Worm (Caenorhabditis elegans) whole organism, mixed stage, embryonic: ENCODE measurements around the gene F35D2.1.

Experiments
- M03D4.4 ChIP-seq: sonication (generic microtip); optimal IDR thresholded peaks from 2 replicates; lab custom pipeline; 2017; ENCODE audit warnings: mild to moderate bottlenecking, missing genetic modification characterization, missing compliant biosample characterization
- bed-3 ChIP-seq: fragments of 200-800 bp; sonication (Bioruptor generic); optimal IDR thresholded peaks from 3 replicates; lab custom pipeline; 2018; ENCODE audit warnings: mild to moderate bottlenecking, missing genetic modification characterization, moderate library complexity, missing compliant biosample characterization
- blmp-1 ChIP-seq: fragments of 150-350 bp; optimal IDR thresholded peaks from 2 replicates; lab custom pipeline; 2014; ENCODE audit warnings: missing biosample characterization, missing genetic modification characterization
- ceh-39 ChIP-seq: fragments of 150-350 bp; optimal IDR thresholded peaks from 2 replicates; lab custom pipeline; 2014; ENCODE audit warnings: missing biosample characterization, missing genetic modification characterization
- ceh-43 ChIP-seq: fragments of 200-800 bp; sonication (Bioruptor generic); optimal IDR thresholded peaks from 2 replicates; lab custom pipeline; 2018; ENCODE audit warnings: mild to moderate bottlenecking, missing genetic modification characterization, moderate library complexity, missing compliant biosample characterization
- cnd-1 ChIP-seq: fragments of 200-800 bp; sonication (Bioruptor generic); optimal IDR thresholded peaks from 2 replicates; lab custom pipeline; 2018; ENCODE audit warnings: mild to moderate bottlenecking, missing genetic modification characterization, missing compliant biosample characterization
- elt-1 ChIP-seq: sonication (generic microtip); optimal IDR thresholded peaks from 2 replicates; lab custom pipeline; 2017; ENCODE audit warnings: missing genetic modification characterization, mild to moderate bottlenecking, missing compliant biosample characterization, antibody characterized with exemption, moderate library complexity, borderline replicate concordance; ENCODE audit not compliant: insufficient read depth
- ham-2 ChIP-seq: fragments of 200-800 bp; sonication (Bioruptor generic); optimal IDR thresholded peaks from 2 replicates; lab custom pipeline; 2018; ENCODE audit warnings: mild to moderate bottlenecking, missing genetic modification characterization, missing compliant biosample characterization
- hlh-1 ChIP-seq: fragments of 150-350 bp; optimal IDR thresholded peaks from 2 replicates; lab custom pipeline; 2014; ENCODE audit warnings: missing biosample characterization, missing genetic modification reagents, missing genetic modification characterization
- lin-13 ChIP-seq: fragments of 150-350 bp; optimal IDR thresholded peaks from 2 replicates; lab custom pipeline; 2014; ENCODE audit warnings: missing biosample characterization, missing genetic modification characterization
- lsy-2 ChIP-seq: fragments of 150-350 bp; optimal IDR thresholded peaks from 2 replicates; lab custom pipeline; 2014; ENCODE audit warnings: missing biosample characterization, missing genetic modification characterization
- mab-5 ChIP-seq: fragments of 150-350 bp; optimal IDR thresholded peaks from 2 replicates; lab custom pipeline; 2014; ENCODE audit warnings: missing biosample characterization, missing genetic modification characterization
- mep-1 ChIP-seq: fragments of 150-350 bp; optimal IDR thresholded peaks from 2 replicates; lab custom pipeline; 2017; ENCODE audit warnings: missing biosample characterization, missing genetic modification reagents, missing genetic modification characterization, inconsistent platforms
- mls-2 ChIP-seq: sonication (generic microtip); optimal IDR thresholded peaks from 2 replicates; lab custom pipeline; 2016; ENCODE audit warnings: mild to moderate bottlenecking, missing genetic modification characterization, moderate library complexity, missing compliant biosample characterization
- nhr-12 ChIP-seq: fragments of 150-350 bp; optimal IDR thresholded peaks from 2 replicates; lab custom pipeline; 2014; ENCODE audit warnings: missing biosample characterization, missing genetic modification characterization
- nhr-2 ChIP-seq: fragments of 150-350 bp; optimal IDR thresholded peaks from 2 replicates; lab custom pipeline; 2014; ENCODE audit warnings: missing biosample characterization, missing genetic modification characterization
- nhr-237 ChIP-seq: fragments of 150-350 bp; optimal IDR thresholded peaks from 2 replicates; lab custom pipeline; 2014; ENCODE audit warnings: missing biosample characterization, missing genetic modification characterization
- nhr-76 ChIP-seq: sonication (generic microtip); optimal IDR thresholded peaks from 2 replicates; lab custom pipeline; 2017; ENCODE audit warnings: missing biosample characterization, missing genetic modification characterization
- sem-2 ChIP-seq: fragments of 200-800 bp; sonication (Bioruptor generic); optimal IDR thresholded peaks from 2 replicates; lab custom pipeline; 2018; ENCODE audit warnings: mild to moderate bottlenecking, missing genetic modification characterization, missing compliant biosample characterization
- snpc-4 ChIP-seq: fragments of 150-350 bp; optimal IDR thresholded peaks from 2 replicates; lab custom pipeline; 2014; ENCODE audit warnings: missing biosample characterization, missing genetic modification characterization
- tbx-8 ChIP-seq: fragments of 200-800 bp; sonication (Bioruptor generic); optimal IDR thresholded peaks from 2 replicates; lab custom pipeline; 2018; ENCODE audit warnings: mild to moderate bottlenecking, missing genetic modification characterization, moderate library complexity, missing compliant biosample characterization
- unc-120 ChIP-seq: sonication (generic microtip); optimal IDR thresholded peaks from 2 replicates; lab custom pipeline; 2017; ENCODE audit warnings: missing genetic modification characterization, missing compliant biosample characterization; ENCODE audit not compliant: poor library complexity, severe bottlenecking
- unc-39 ChIP-seq: fragments of 150-350 bp; optimal IDR thresholded peaks from 2 replicates; lab custom pipeline; 2014; ENCODE audit warnings: missing biosample characterization, missing genetic modification characterization
- unc-62 ChIP-seq: fragments of 150-350 bp; optimal IDR thresholded peaks from 2 replicates; lab custom pipeline; 2014; ENCODE audit warnings: missing biosample characterization, missing genetic modification reagents, missing genetic modification characterization
- zip-8 ChIP-seq: fragments of 150-350 bp; optimal IDR thresholded peaks from 2 replicates; lab custom pipeline; 2014; ENCODE audit warnings: missing biosample characterization, missing genetic modification characterization

F35D2.1 gene

ce11 chrII:7575614-7576013, at the start of gene F35D2.1:
Gene F35D2.1, plus strand, starts transcription at chrII:7575914.
- TF ChIP-seq ham-2 (GFP tag; lab: Kevin White, UChicago) (no peak), unc-39 (tag; lab: Kevin White, UChicago) (no peak), elt-1 (tag; lab: Kevin White, UChicago) (no peak), snpc-4 (no peak), nhr-2 (tag; lab: Kevin White, UChicago) (no peak), lin-13 (no peak), nhr-12 (no peak), ceh-43 (GFP tag; lab: Kevin White, UChicago) (no peak), mep-1 (tag; lab: Kevin White, UChicago) (no peak), hlh-1 (no peak), mab-5 (tag; lab: Kevin White, UChicago) (no peak), mls-2 (no peak)

ce11 chrII:7528210-7528609, 47.5 kb upstream of the F35D2.1 start:
- no peak for TF ChIP-seq bed-3
- no peak for TF ChIP-seq ceh-43 (GFP tag; lab: Kevin White, UChicago)
- TF ChIP-seq nhr-76 (tag; lab: Kevin White, UChicago): no peak
- no peak for TF ChIP-seq elt-1 (tag; lab: Kevin White, UChicago)
- no peak for TF ChIP-seq unc-62 (GFP tag; lab: Kevin White, UChicago)
- no peak for TF ChIP-seq ceh-39 (tag; lab: Kevin White, UChicago)
- TF ChIP-seq mep-1 (tag; lab: Kevin White, UChicago): no peak
- TF ChIP-seq nhr-12: no peak
- no peak for TF ChIP-seq mls-2
- TF ChIP-seq M03D4.4: no peak
- no peak for TF ChIP-seq cnd-1 (tag; lab: Kevin White, UChicago)
- no peak for TF ChIP-seq sem-2 (GFP tag; lab: Kevin White, UChicago)
- no peak for TF ChIP-seq zip-8 (tag; lab: Kevin White, UChicago)
- no peak for TF ChIP-seq unc-39 (tag; lab: Kevin White, UChicago)
- no peak for TF ChIP-seq tbx-8 (GFP tag; lab: Kevin White, UChicago)
- TF ChIP-seq, all 35 proteins: peak for 0

ce11 chrII:7529078-7529683, 46.5 kb upstream of the F35D2.1 start, which contains the start of gene ZK1290.5:
Gene ZK1290.5, plus strand, starts transcription at chrII:7529643.
- TF ChIP-seq nhr-237 (tag; lab: Kevin White, UChicago) (peak; percentile 46), elt-1 (tag; lab: Kevin White, UChicago) (no peak), unc-62 (GFP tag; lab: Kevin White, UChicago) (peak; percentile 76), nhr-12 (no peak), lsy-2 (tag; lab: Kevin White, UChicago) (no peak), unc-120 (tag; lab: Kevin White, UChicago) (peak; percentile 70), hlh-1 (peak; percentile 62)

ce11 chrII:7530944-7531343, 44.8 kb upstream of the F35D2.1 start, which contains the start of gene wrt-1:
Gene wrt-1, plus strand, starts transcription at chrII:7530996.
- TF ChIP-seq ham-2 (GFP tag; lab: Kevin White, UChicago): peak; percentile 13
- no peak for TF ChIP-seq lin-13

- TF ChIP-seq ham-2 (GFP tag; lab: Kevin White, UChicago) (no peak), M03D4.4 (no peak)
Measured at ce11 chrII:7531478-7531877, 44.2 kb upstream of the F35D2.1 start.

- TF ChIP-seq mab-5 (tag; lab: Kevin White, UChicago) (no peak), unc-120 (tag; lab: Kevin White, UChicago) (no peak), blmp-1 (no peak), elt-1 (tag; lab: Kevin White, UChicago) (peak; percentile 82), sem-2 (GFP tag; lab: Kevin White, UChicago) (no peak)
- TF ChIP-seq, all 35 proteins: peak for 1
Measured at ce11 chrII:7534369-7534768, 41.3 kb upstream of the F35D2.1 start, which contains the start of gene wrt-10. Gene wrt-10, minus strand, starts transcription at chrII:7534563.

- no peak for TF ChIP-seq ceh-43 (GFP tag; lab: Kevin White, UChicago)
Measured at ce11 chrII:7534934-7535333, 40.8 kb upstream of the F35D2.1 start, which contains the start of gene ZK1290.13. Gene ZK1290.13, plus strand, starts transcription at chrII:7535006.
